Fruit fly (Drosophila melanogaster) whole organism, prepupa: ENCODE data around the gene qtc.

Source experiments
- CG9139 ChIP-seq: fragments of 200-800 bp; sonication (Bioruptor generic); optimal IDR thresholded peaks from 3 replicates; lab custom pipeline; 2017; ENCODE audit warnings: missing biosample characterization, mild to moderate bottlenecking, missing genetic modification characterization
- Sox15 ChIP-seq: fragments of 200-800 bp; sonication (Bioruptor generic); optimal IDR thresholded peaks from 3 replicates; lab custom pipeline; 2016; ENCODE audit warnings: missing biosample characterization, missing genetic modification characterization
- pdm3 ChIP-seq: fragments of 200-800 bp; sonication (Bioruptor generic); optimal IDR thresholded peaks from 3 replicates; lab custom pipeline; 2016; ENCODE audit warnings: missing biosample characterization, missing genetic modification characterization

DNA sequence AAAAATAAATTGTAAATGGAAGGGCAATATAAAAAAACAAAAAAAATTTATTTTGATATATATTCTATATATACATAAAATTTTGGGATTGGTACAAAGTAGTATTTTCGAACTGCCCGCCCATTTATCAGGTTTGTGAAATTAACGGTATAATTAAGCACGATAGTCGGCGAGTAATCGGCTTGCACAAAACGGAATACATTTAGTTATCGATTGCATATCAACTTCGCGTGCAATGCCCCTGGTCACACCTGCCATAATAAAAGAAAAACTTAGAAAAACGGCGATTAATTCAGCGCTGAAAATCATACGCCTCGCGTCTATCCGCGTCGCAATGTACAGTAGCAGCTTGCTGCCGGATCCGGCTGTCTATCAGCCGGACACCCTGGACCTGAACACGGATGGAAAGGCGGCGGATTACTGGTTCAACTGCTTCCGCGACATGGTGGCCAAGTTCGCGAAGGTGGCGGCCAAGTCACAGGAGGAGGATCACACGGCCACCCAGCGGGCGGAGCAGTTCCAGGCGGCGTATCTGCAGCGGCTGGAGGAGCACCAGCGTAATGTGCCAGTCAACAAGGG lies 33.2 kb downstream of the qtc start, which contains the start of gene CG5828:
- TF ChIP-seq pdm3 (GFP tag; lab: Kevin White, UChicago) (no peak), CG9139 (GFP tag; lab: Kevin White, UChicago) (no peak), Sox15 (no peak)
